Worm (Caenorhabditis elegans) whole organism, L4 larva: ENCODE results near the gene brc-2.

Experiments used
- F26F4.8 ChIP-seq: fragments of 200-800 bp; sonication (Bioruptor generic); conservative IDR thresholded peaks from 2 replicates; pipeline ENCODE4 v1.3.6; 2022; ENCODE audit warnings: missing genetic modification characterization, missing compliant biosample characterization
- R02D3.7 ChIP-seq: fragments of 150-350 bp; sonication (generic microtip); optimal IDR thresholded peaks from 3 replicates; lab custom pipeline; 2014; ENCODE audit warnings: missing biosample characterization, missing genetic modification characterization
- Y48G9A.11 ChIP-seq: fragments of 200-800 bp; sonication (Bioruptor generic); IDR thresholded peaks from 2 replicates; pipeline ENCODE4 v1.3.6; 2022; ENCODE audit warnings: missing genetic modification reagents, missing genetic modification characterization, missing compliant biosample characterization
- Y75B8A.6 ChIP-seq: fragments of 200-800 bp; sonication (Bioruptor generic); IDR thresholded peaks from 2 replicates; pipeline ENCODE4 v1.3.6; 2022; ENCODE audit warnings: missing genetic modification reagents, missing genetic modification characterization, missing compliant biosample characterization
- ZK337.2 ChIP-seq: fragments of 200-800 bp; sonication (Bioruptor generic); IDR thresholded peaks from 2 replicates; pipeline ENCODE4 v1.3.6; 2022; ENCODE audit warnings: missing genetic modification reagents, missing genetic modification characterization, missing compliant biosample characterization
- ZK546.5 ChIP-seq, 2 experiments: sonication (generic microtip); optimal IDR thresholded peaks; 2 replicates each; lab custom pipeline; 2017; ENCODE audit warnings: missing biosample characterization in 2 of 2, missing genetic modification characterization in 2 of 2
- aly-2 ChIP-seq: sonication (generic microtip); optimal IDR thresholded peaks from 2 replicates; lab custom pipeline; 2018; ENCODE audit warnings: missing biosample characterization, missing genetic modification characterization
- ama-1 ChIP-seq: fragments of 150-350 bp; optimal IDR thresholded peaks from 2 replicates; lab custom pipeline; 2014; ENCODE audit warnings: inconsistent platforms, mixed read lengths
- attf-4 ChIP-seq: sonication (generic microtip); optimal IDR thresholded peaks from 3 replicates; lab custom pipeline; 2017; ENCODE audit warnings: missing biosample characterization, missing genetic modification characterization
- ceh-28 ChIP-seq: fragments of 150-350 bp; optimal IDR thresholded peaks from 2 replicates; lab custom pipeline; 2014; ENCODE audit warnings: missing biosample characterization, missing genetic modification reagents, missing genetic modification characterization
- ceh-82 ChIP-seq: sonication (generic microtip); optimal IDR thresholded peaks from 2 replicates; lab custom pipeline; 2017; ENCODE audit warnings: missing biosample characterization, missing genetic modification characterization
- ces-1 ChIP-seq: fragments of 150-350 bp; sonication (generic microtip); optimal IDR thresholded peaks from 4 replicates; lab custom pipeline; 2014; ENCODE audit warnings: missing biosample characterization, missing genetic modification reagents, missing genetic modification characterization
- cey-2 ChIP-seq: sonication (generic microtip); optimal IDR thresholded peaks from 3 replicates; lab custom pipeline; 2017; ENCODE audit warnings: missing genetic modification characterization, mild to moderate bottlenecking, missing compliant biosample characterization, antibody characterized with exemption, borderline replicate concordance; ENCODE audit not compliant: insufficient read depth
- ctbp-1 ChIP-seq: fragments of 200-800 bp; sonication (Bioruptor generic); IDR thresholded peaks from 2 replicates; pipeline ENCODE4 v1.3.6; 2022; ENCODE audit warnings: missing genetic modification reagents, missing genetic modification characterization, missing compliant biosample characterization
- daf-12 ChIP-seq: fragments of 150-350 bp; optimal IDR thresholded peaks from 2 replicates; lab custom pipeline; 2014; ENCODE audit warnings: missing biosample characterization, missing genetic modification reagents, missing genetic modification characterization
- daf-16 ChIP-seq, 3 experiments: sonication (generic microtip); optimal IDR thresholded peaks; 2 replicates each; lab custom pipeline; 2016 to 2017; ENCODE audit warnings: missing genetic modification characterization in 3 of 3, missing genetic modification reagents in 3 of 3, mild to moderate bottlenecking in 2 of 3, missing compliant biosample characterization in 2 of 3, missing biosample characterization in 1 of 3, moderate library complexity in 1 of 3
- daf-19 ChIP-seq: fragments of 200-800 bp; sonication (Bioruptor generic); conservative IDR thresholded peaks from 2 replicates; pipeline ENCODE4 v1.3.6; 2022; ENCODE audit warnings: missing genetic modification characterization, missing compliant biosample characterization
- dmd-8 ChIP-seq: fragments of 200-800 bp; sonication (Bioruptor generic); IDR thresholded peaks from 2 replicates; pipeline ENCODE4 v1.3.6; 2022; ENCODE audit warnings: missing genetic modification characterization, missing compliant biosample characterization
- dmd-9 ChIP-seq: fragments of 200-800 bp; sonication (Bioruptor generic); IDR thresholded peaks from 2 replicates; pipeline ENCODE4 v1.3.6; 2022; ENCODE audit warnings: missing genetic modification reagents, missing genetic modification characterization, missing compliant biosample characterization
- duxl-1 ChIP-seq: sonication (generic microtip); optimal IDR thresholded peaks from 2 replicates; lab custom pipeline; 2016; ENCODE audit warnings: mild to moderate bottlenecking, missing genetic modification characterization, moderate library complexity, missing compliant biosample characterization; ENCODE audit not compliant: poor library complexity
- fos-1 ChIP-seq: fragments of 150-350 bp; optimal IDR thresholded peaks from 2 replicates; lab custom pipeline; 2014; ENCODE audit warnings: missing biosample characterization, missing genetic modification characterization
- hif-1 ChIP-seq, 2 experiments: sonication (generic microtip); optimal IDR thresholded peaks; 2 replicates each; lab custom pipeline; 2016 to 2017; ENCODE audit warnings: missing compliant biosample characterization in 2 of 2, missing genetic modification characterization in 2 of 2, missing genetic modification reagents in 2 of 2, missing genotype in 2 of 2, mild to moderate bottlenecking in 1 of 2
- hlh-30 ChIP-seq: sonication (generic microtip); optimal IDR thresholded peaks from 2 replicates; lab custom pipeline; 2017; ENCODE audit warnings: antibody characterized with exemption, mild to moderate bottlenecking, missing genetic modification characterization, missing compliant biosample characterization; ENCODE audit not compliant: insufficient read depth
- hmg-1.1 ChIP-seq: fragments of 200-800 bp; sonication (Bioruptor generic); IDR thresholded peaks from 2 replicates; pipeline ENCODE4 v1.3.6; 2022; ENCODE audit warnings: missing genetic modification reagents, missing genetic modification characterization, missing compliant biosample characterization
- jun-1 ChIP-seq: fragments of 150-350 bp; optimal IDR thresholded peaks from 2 replicates; lab custom pipeline; 2014; ENCODE audit warnings: missing biosample characterization, missing genetic modification reagents, missing genetic modification characterization
- lin-1 ChIP-seq: fragments of 200-800 bp; sonication (Bioruptor generic); IDR thresholded peaks from 2 replicates; pipeline ENCODE4 v1.3.6; 2022; ENCODE audit warnings: missing genetic modification reagents, missing genetic modification characterization, missing compliant biosample characterization
- lin-13 ChIP-seq: fragments of 150-350 bp; optimal IDR thresholded peaks from 2 replicates; lab custom pipeline; 2014; ENCODE audit warnings: missing biosample characterization, missing genetic modification reagents, missing genetic modification characterization
- lir-3 ChIP-seq: sonication (generic microtip); optimal IDR thresholded peaks from 2 replicates; lab custom pipeline; 2016; ENCODE audit warnings: mild to moderate bottlenecking, missing genetic modification characterization, missing compliant biosample characterization
- lsy-2 ChIP-seq, 2 experiments: fragments of 150-350 bp in 1 of 2; sonication (generic microtip) in 1 of 2; optimal IDR thresholded peaks; 2 replicates each; lab custom pipeline; 2014 to 2017; ENCODE audit warnings: missing biosample characterization in 2 of 2, missing genetic modification characterization in 2 of 2
- madf-5 ChIP-seq, 2 experiments: fragments of 200-800 bp; sonication (Bioruptor generic); IDR thresholded peaks; 2 replicates each; pipeline ENCODE4 v1.3.6; 2022; ENCODE audit warnings: missing compliant biosample characterization in 2 of 2, missing genetic modification characterization in 2 of 2
- madf-9 ChIP-seq: fragments of 200-800 bp; sonication (Bioruptor generic); conservative IDR thresholded peaks from 2 replicates; pipeline ENCODE4 v1.3.6; 2022; ENCODE audit warnings: missing genetic modification reagents, missing genetic modification characterization, missing compliant biosample characterization
- mxl-2 ChIP-seq: fragments of 200-800 bp; sonication (Bioruptor generic); conservative IDR thresholded peaks from 2 replicates; pipeline ENCODE4 v1.3.6; 2022; ENCODE audit warnings: missing genetic modification reagents, missing genetic modification characterization, missing compliant biosample characterization
- nhr-102 ChIP-seq: sonication (generic microtip); optimal IDR thresholded peaks from 2 replicates; lab custom pipeline; 2016; ENCODE audit warnings: mild to moderate bottlenecking, missing genetic modification characterization, moderate library complexity, missing compliant biosample characterization
- nhr-11 ChIP-seq: fragments of 150-350 bp; optimal IDR thresholded peaks from 2 replicates; lab custom pipeline; 2014; ENCODE audit warnings: missing biosample characterization, missing genetic modification characterization
- nhr-237 ChIP-seq: sonication (generic microtip); optimal IDR thresholded peaks from 2 replicates; lab custom pipeline; 2017; ENCODE audit warnings: missing biosample characterization, missing genetic modification characterization
- nhr-25 ChIP-seq: sonication (generic microtip); optimal IDR thresholded peaks from 2 replicates; lab custom pipeline; 2017; ENCODE audit warnings: missing genetic modification characterization, mild to moderate bottlenecking, missing compliant biosample characterization, antibody characterized with exemption, moderate library complexity, borderline replicate concordance; ENCODE audit not compliant: insufficient read depth
- nhr-76 ChIP-seq: fragments of 150-350 bp; optimal IDR thresholded peaks from 2 replicates; lab custom pipeline; 2014; ENCODE audit warnings: missing biosample characterization, missing genetic modification characterization
- sdz-12 ChIP-seq: fragments of 200-800 bp; sonication (Bioruptor generic); optimal IDR thresholded peaks from 2 replicates; lab custom pipeline; 2018; ENCODE audit warnings: mild to moderate bottlenecking, missing genetic modification characterization, missing compliant biosample characterization
- skn-1 ChIP-seq: fragments of 150-350 bp; optimal IDR thresholded peaks from 2 replicates; lab custom pipeline; 2014; ENCODE audit warnings: missing biosample characterization, missing genetic modification characterization
- snpc-1.2 ChIP-seq: fragments of 200-800 bp; sonication (Bioruptor generic); IDR thresholded peaks from 2 replicates; pipeline ENCODE4 v1.3.6; 2022; ENCODE audit warnings: missing genetic modification reagents, missing genetic modification characterization, missing compliant biosample characterization
- snpc-4 ChIP-seq: fragments of 150-350 bp; optimal IDR thresholded peaks from 2 replicates; lab custom pipeline; 2014; ENCODE audit warnings: missing biosample characterization, missing genetic modification characterization
- spr-3 ChIP-seq: fragments of 200-800 bp; sonication (Bioruptor generic); optimal IDR thresholded peaks from 2 replicates; lab custom pipeline; 2018; ENCODE audit warnings: mild to moderate bottlenecking, missing genetic modification characterization, missing compliant biosample characterization
- tra-1 ChIP-seq: fragments of 200-800 bp; sonication (Bioruptor generic); IDR thresholded peaks from 2 replicates; pipeline ENCODE4 v1.3.6; 2022; ENCODE audit warnings: missing genetic modification reagents, missing genetic modification characterization, missing compliant biosample characterization
- unc-130 ChIP-seq: sonication (generic microtip); optimal IDR thresholded peaks from 2 replicates; lab custom pipeline; 2016; ENCODE audit warnings: missing genetic modification reagents, missing genetic modification characterization, missing compliant biosample characterization
- unc-39 ChIP-seq: sonication (generic microtip); optimal IDR thresholded peaks from 2 replicates; lab custom pipeline; 2017; ENCODE audit warnings: missing biosample characterization, missing genetic modification characterization
- unc-62 ChIP-seq, 3 experiments: fragments of 150-350 bp in 1 of 3; sonication (generic microtip); optimal IDR thresholded peaks in 2 of 3; peaks in 1 of 3; 1 replicate in 1 of 3; 2 replicates in 2 of 3; lab custom pipeline; 2014 to 2017; ENCODE audit warnings: missing biosample characterization in 3 of 3, missing genetic modification characterization in 3 of 3, missing genetic modification reagents in 3 of 3, missing genotype in 1 of 3
- vab-7 ChIP-seq: fragments of 200-800 bp; sonication (Bioruptor generic); IDR thresholded peaks from 2 replicates; pipeline ENCODE4 v1.3.6; 2022; ENCODE audit warnings: missing genetic modification reagents, missing genetic modification characterization, missing compliant biosample characterization
- zfp-2 ChIP-seq: sonication (generic microtip); optimal IDR thresholded peaks from 2 replicates; lab custom pipeline; 2016; ENCODE audit warnings: mild to moderate bottlenecking, missing genetic modification characterization, missing compliant biosample characterization
- ztf-11 ChIP-seq: fragments of 150-350 bp; optimal IDR thresholded peaks from 2 replicates; lab custom pipeline; 2014; ENCODE audit warnings: missing biosample characterization, missing genetic modification characterization
- ztf-7 ChIP-seq: fragments of 150-350 bp; optimal IDR thresholded peaks from 2 replicates; lab custom pipeline; 2014; ENCODE audit warnings: missing biosample characterization, missing genetic modification characterization

brc-2 gene

DNA sequence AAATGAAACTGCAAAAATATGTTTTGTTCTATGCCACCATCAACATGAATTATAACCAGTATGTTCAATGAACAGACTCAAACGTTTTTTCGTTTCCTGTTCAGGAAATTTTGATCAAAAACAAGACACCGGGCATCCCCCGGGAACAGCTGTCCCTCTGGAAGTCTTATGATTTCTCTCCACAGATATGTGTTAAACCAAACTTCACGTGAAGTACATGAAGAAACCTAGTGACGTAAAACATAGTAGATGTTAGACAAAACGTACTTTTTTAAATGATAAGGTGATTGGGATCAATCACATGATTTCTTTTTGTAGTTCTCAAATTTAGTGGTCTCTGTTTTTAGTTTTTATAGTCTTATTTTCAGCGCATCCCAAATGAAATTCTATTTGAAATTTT is 4.4 kb downstream of the brc-2 start (continued):
- TF ChIP-seq ces-1 = no peak
- no peak for TF ChIP-seq nhr-76 (tag; lab: Kevin White, UChicago)
- no peak for TF ChIP-seq vab-7 (GFP tag; lab: Robert Waterston, UW)
- no peak for TF ChIP-seq jun-1
- no peak for TF ChIP-seq nhr-102 (tag; lab: Kevin White, UChicago)
- TF ChIP-seq sdz-12 = no peak
- TF ChIP-seq unc-62 (GFP tag; optimal IDR thresholded peaks at IDR 0.05 in 1 of 2; lab: Kevin White, UChicago) = peak in 1 of 2 experiments; percentile 72
- no peak for TF ChIP-seq unc-62 (tag; optimal IDR thresholded peaks at IDR 0.05; lab: Kevin White, UChicago)
- TF ChIP-seq hif-1 (tag; optimal IDR thresholded peaks at IDR 0.05; lab: Kevin White, UChicago) = no peak
- no peak for TF ChIP-seq fos-1 (tag; lab: Kevin White, UChicago)
- TF ChIP-seq nhr-11 = peak; percentile 69
- no peak for TF ChIP-seq Y75B8A.6
- no peak for TF ChIP-seq nhr-237 (tag; lab: Kevin White, UChicago)
- no peak for TF ChIP-seq ceh-28 (tag; lab: Kevin White, UChicago)
- no peak for TF ChIP-seq unc-39
- no peak for TF ChIP-seq ztf-11 (tag; lab: Kevin White, UChicago)
- no peak for TF ChIP-seq spr-3 (GFP tag; lab: Kevin White, UChicago)
- TF ChIP-seq mxl-2 (GFP tag; lab: Robert Waterston, UW) = peak; percentile 60
- TF ChIP-seq ceh-82 (tag; lab: Kevin White, UChicago) = no peak
- no peak for TF ChIP-seq aly-2 (tag; lab: Kevin White, UChicago)
- no peak for TF ChIP-seq duxl-1 (tag; lab: Kevin White, UChicago)
- no peak for TF ChIP-seq ZK337.2 (GFP tag; lab: Robert Waterston, UW)
- TF ChIP-seq snpc-4 (tag; lab: Kevin White, UChicago) = no peak
- TF ChIP-seq dmd-8 (GFP tag; lab: Robert Waterston, UW) = no peak
- no peak for TF ChIP-seq R02D3.7 (tag; lab: Kevin White, UChicago)
- peak in 1 of 2 experiments; percentile 44 for TF ChIP-seq lsy-2 (tag; optimal IDR thresholded peaks at IDR 0.05; lab: Kevin White, UChicago)
- TF ChIP-seq F26F4.8 (GFP tag; lab: Robert Waterston, UW) = no peak
- TF ChIP-seq daf-12 (tag; lab: Kevin White, UChicago) = no peak
- TF ChIP-seq daf-16 (GFP tag; optimal IDR thresholded peaks at IDR 0.05; lab: Kevin White, UChicago) = peak in 1 of 2 experiments; percentile 1
- TF ChIP-seq daf-16 (tag; optimal IDR thresholded peaks at IDR 0.05; lab: Kevin White, UChicago) = peak; percentile 22
- 0 out of 2 replicates have a peak, but pooled peaks have one; percentile 30 for TF ChIP-seq tra-1 (GFP tag; lab: Robert Waterston, UW)
- TF ChIP-seq nhr-25 (tag; lab: Kevin White, UChicago) = no peak
- no peak for TF ChIP-seq Y48G9A.11
- TF ChIP-seq ama-1 (lab: Kevin White, UChicago) = no peak
- TF ChIP-seq madf-9 (GFP tag; lab: Robert Waterston, UW) = no peak
- peak; percentile 84 for TF ChIP-seq hlh-30 (tag; lab: Kevin White, UChicago)
- no peak for TF ChIP-seq cey-2 (tag; lab: Kevin White, UChicago)
- TF ChIP-seq madf-5 (GFP tag; IDR thresholded peaks at IDR 0.05; lab: Robert Waterston, UW) = no peak
- TF ChIP-seq attf-4 (tag; lab: Kevin White, UChicago) = no peak
- no peak for TF ChIP-seq snpc-1.2 (GFP tag; lab: Robert Waterston, UW)
- TF ChIP-seq hmg-1.1 (GFP tag; lab: Robert Waterston, UW) = no peak
- no peak for TF ChIP-seq ctbp-1 (GFP tag; lab: Robert Waterston, UW)
- 0 out of 2 replicates have a peak, but pooled peaks have one; percentile 31 for TF ChIP-seq lin-1 (GFP tag; lab: Robert Waterston, UW)
- TF ChIP-seq dmd-9 (GFP tag; lab: Robert Waterston, UW) = no peak
- TF ChIP-seq lir-3 (tag; lab: Kevin White, UChicago) = no peak
- no peak for TF ChIP-seq zfp-2 (tag; lab: Kevin White, UChicago)
- no peak for TF ChIP-seq daf-19 (GFP tag; lab: Robert Waterston, UW)
- TF ChIP-seq unc-130 (GFP tag; lab: Kevin White, UChicago) = no peak
- no peak for TF ChIP-seq lin-13 (GFP tag; lab: Kevin White, UChicago)
- TF ChIP-seq ZK546.5 (tag; optimal IDR thresholded peaks at IDR 0.05; lab: Kevin White, UChicago) = no peak
- no peak for TF ChIP-seq skn-1 (tag; lab: Kevin White, UChicago)
- TF ChIP-seq ztf-7 (tag; lab: Kevin White, UChicago) = no peak
